Fruit fly (Drosophila melanogaster): ENCODE data around the gene aly.

Gene aly

dm6 chr3L:3054851-3055250, 28.5 kb upstream of the aly start, which contains the start of gene CG16753 (continued):
- TF ChIP-seq Drgx (GFP tag; IDR thresholded peaks at IDR 0.05) = no peak
- no peak for TF ChIP-seq CG11085 (GFP tag; IDR thresholded peaks at IDR 0.05)
- TF ChIP-seq CG5180 (GFP tag; optimal IDR thresholded peaks at IDR 0.05) = no peak
- TF ChIP-seq CG3065 (GFP tag; optimal IDR thresholded peaks at IDR 0.05) = no peak
- no peak for TF ChIP-seq CG16779 (GFP tag; IDR thresholded peaks at IDR 0.05)
- TF ChIP-seq bowl (GFP tag; IDR thresholded peaks at IDR 0.05) = no peak
- TF ChIP-seq Hr39 (optimal IDR thresholded peaks at IDR 0.05) = no peak
- TF ChIP-seq slou (GFP tag; optimal IDR thresholded peaks at IDR 0.05) = no peak
- peak; percentile 42 for TF ChIP-seq HmgZ (tag; optimal IDR thresholded peaks at IDR 0.05)
- no peak for TF ChIP-seq CG6854 (GFP tag; optimal IDR thresholded peaks at IDR 0.05)
- TF ChIP-seq Rx (GFP tag; IDR thresholded peaks at IDR 0.05) = no peak
- no peak for TF ChIP-seq Jarid2 (GFP tag; optimal IDR thresholded peaks at IDR 0.05)
- no peak for TF ChIP-seq yki (optimal IDR thresholded peaks at IDR 0.05)
- no peak for TF ChIP-seq seq (GFP tag; IDR thresholded peaks at IDR 0.05)
- TF ChIP-seq mirr (GFP tag; optimal IDR thresholded peaks at IDR 0.05) = no peak
- TF ChIP-seq CG1603 (tag; optimal IDR thresholded peaks at IDR 0.05) = peak; percentile 33
- TF ChIP-seq pita (GFP tag; optimal IDR thresholded peaks at IDR 0.05) = no peak
- no peak for TF ChIP-seq sob (GFP tag; IDR thresholded peaks at IDR 0.05)
- no peak for TF ChIP-seq CG8924 (tag; optimal IDR thresholded peaks at IDR 0.05)
- TF ChIP-seq TFAM (GFP tag; optimal IDR thresholded peaks at IDR 0.05) = no peak
- no peak for TF ChIP-seq CG6813 (GFP tag; optimal IDR thresholded peaks at IDR 0.05)
- peak; percentile 66 for TF ChIP-seq Scr (GFP tag; IDR thresholded peaks at IDR 0.05; ENCODE audit: partially characterized antibody)
- TF ChIP-seq CG4360 (GFP tag; IDR thresholded peaks at IDR 0.05) = no peak
- TF ChIP-seq gfzf (GFP tag; optimal IDR thresholded peaks at IDR 0.05) = no peak
- TF ChIP-seq CG18619 (GFP tag; optimal IDR thresholded peaks at IDR 0.05) = no peak
- TF ChIP-seq CG3726 (GFP tag; IDR thresholded peaks at IDR 0.05) = no peak
- peak; percentile 74; the same call in 2 of the 4 replicates for TF ChIP-seq chinmo (GFP tag; IDR thresholded peaks at IDR 0.05; ENCODE audit: partially characterized antibody)
- TF ChIP-seq Usf (GFP tag; optimal IDR thresholded peaks at IDR 0.05) = no peak
- no peak for TF ChIP-seq dmrt99B (tag; optimal IDR thresholded peaks at IDR 0.05)
- TF ChIP-seq MESR4 (GFP tag; optimal IDR thresholded peaks at IDR 0.05) = peak; percentile 51
- TF ChIP-seq vnd (GFP tag; IDR thresholded peaks at IDR 0.05; ENCODE audit: partially characterized antibody) = peak; percentile 52; the same call in 1 of the 3 replicates
- no peak for TF ChIP-seq Gug (GFP tag; IDR thresholded peaks at IDR 0.05)
- TF ChIP-seq CG15073 (GFP tag; optimal IDR thresholded peaks at IDR 0.05) = no peak
- no peak for TF ChIP-seq dysf (GFP tag; IDR thresholded peaks at IDR 0.05)
- no peak for TF ChIP-seq stc (GFP tag; IDR thresholded peaks at IDR 0.05)
- no peak for TF ChIP-seq dati (GFP tag; IDR thresholded peaks at IDR 0.05)
- TF ChIP-seq CG2116 (GFP tag; optimal IDR thresholded peaks at IDR 0.05) = peak; percentile 42
- TF ChIP-seq CG4617 (GFP tag; optimal IDR thresholded peaks at IDR 0.05; ENCODE audit: borderline replicate concordance) = no peak
- TF ChIP-seq CG4282 (GFP tag; optimal IDR thresholded peaks at IDR 0.05) = no peak
- no peak for TF ChIP-seq CG9817 (tag; optimal IDR thresholded peaks at IDR 0.05)
- TF ChIP-seq unc-4 (GFP tag; IDR thresholded peaks at IDR 0.05; ENCODE audit: partially characterized antibody) = 0 out of 2 replicates have a peak, but pooled peaks have one; percentile 54
- peak; percentile 73 for TF ChIP-seq tna (GFP tag; IDR thresholded peaks at IDR 0.05; ENCODE audit: partially characterized antibody)
- no peak for TF ChIP-seq CG7928 (GFP tag; optimal IDR thresholded peaks at IDR 0.05)
- TF ChIP-seq lbe (GFP tag; optimal IDR thresholded peaks at IDR 0.05) = no peak
- TF ChIP-seq Tbp (GFP tag; optimal IDR thresholded peaks at IDR 0.05) = no peak
- TF ChIP-seq CG9215 (GFP tag; IDR thresholded peaks at IDR 0.05) = no peak
- no peak for TF ChIP-seq nerfin-1 (tag; optimal IDR thresholded peaks at IDR 0.05)
- peak; percentile 52; the same call in 1 of the 2 replicates for TF ChIP-seq nerfin-2 (GFP tag; IDR thresholded peaks at IDR 0.05; ENCODE audit: partially characterized antibody)
- TF ChIP-seq CG10543 (GFP tag; optimal IDR thresholded peaks at IDR 0.05) = no peak
- no peak for TF ChIP-seq CG10979 (tag; optimal IDR thresholded peaks at IDR 0.05)
- no peak for TF ChIP-seq Ssrp (tag; optimal IDR thresholded peaks at IDR 0.05)
- no peak for TF ChIP-seq cas (GFP tag; IDR thresholded peaks at IDR 0.05)

Measured in whole organism, embryonic.